Worm (Caenorhabditis elegans) whole organism, L4/young adult: ENCODE data around the gene Y51A2B.8.

ENCODE experiments used
- W03F9.2 ChIP-seq: fragments of 150-350 bp; optimal IDR thresholded peaks from 2 replicates; lab custom pipeline; 2014; ENCODE audit warnings: missing biosample characterization, missing genetic modification characterization
- dao-5 ChIP-seq: sonication (generic microtip); optimal IDR thresholded peaks from 2 replicates; lab custom pipeline; 2016; ENCODE audit warnings: missing genotype, missing genetic modification characterization, moderate library complexity, missing compliant biosample characterization
- him-1 ChIP-seq: sonication (generic microtip); optimal IDR thresholded peaks from 2 replicates; lab custom pipeline; 2016; ENCODE audit warnings: missing genotype, missing genetic modification reagents, missing genetic modification characterization, missing compliant biosample characterization

- TF ChIP-seq W03F9.2 (tag; lab: Kevin White, UChicago) (no peak), him-1 (tag; lab: Kevin White, UChicago) (no peak), dao-5 (no peak)
These were observed 19.0 kb upstream of the Y51A2B.8 start, which contains the start of gene C08E8.5 for ce11 chrV:18359888-18360287.
